Fruit fly (Drosophila melanogaster) whole organism, pupa: Measurements from ENCODE around the gene CG34276.

Experiments
- CG10348 ChIP-seq: fragments of 200-800 bp; sonication (Bioruptor generic); IDR thresholded peaks from 2 replicates; pipeline ENCODE4 v1.3.6; 2022; ENCODE audit warnings: missing biosample characterization, missing genetic modification characterization
- CG12605 ChIP-seq: fragments of 200-800 bp; sonication (Bioruptor generic); IDR thresholded peaks from 2 replicates; pipeline ENCODE4 v1.3.6; 2022; ENCODE audit warnings: missing biosample characterization, missing genetic modification characterization
- CG13204 ChIP-seq: fragments of 200-800 bp; sonication (Bioruptor generic); optimal IDR thresholded peaks from 2 replicates; lab custom pipeline; 2018; ENCODE audit warnings: missing biosample characterization, mild to moderate bottlenecking, missing genetic modification characterization, moderate library complexity
- CG14655 ChIP-seq: fragments of 200-800 bp; sonication (Bioruptor generic); optimal IDR thresholded peaks from 3 replicates; lab custom pipeline; 2017; ENCODE audit warnings: mild to moderate bottlenecking, missing biosample characterization, missing genetic modification reagents, missing genetic modification characterization
- CG15710 ChIP-seq: fragments of 200-800 bp; sonication (Bioruptor generic); optimal IDR thresholded peaks from 2 replicates; lab custom pipeline; 2018; ENCODE audit warnings: missing biosample characterization, mild to moderate bottlenecking, missing genetic modification characterization, moderate library complexity
- CG17806 ChIP-seq: fragments of 200-800 bp; sonication (Bioruptor generic); optimal IDR thresholded peaks from 2 replicates; lab custom pipeline; 2018; ENCODE audit warnings: missing biosample characterization, mild to moderate bottlenecking, missing genetic modification characterization, moderate library complexity
- CG32121 ChIP-seq: fragments of 200-800 bp; sonication (Bioruptor generic); IDR thresholded peaks from 2 replicates; pipeline ENCODE4 v1.3.6; 2022; ENCODE audit warnings: missing biosample characterization, missing genetic modification characterization
- CG34367 ChIP-seq: fragments of 200-800 bp; sonication (Bioruptor generic); optimal IDR thresholded peaks from 2 replicates; lab custom pipeline; 2018; ENCODE audit warnings: missing biosample characterization, mild to moderate bottlenecking, missing genetic modification characterization
- CG4496 ChIP-seq: fragments of 200-800 bp; sonication (Bioruptor generic); IDR thresholded peaks from 3 replicates; pipeline ENCODE4 v1.3.6; 2022; ENCODE audit warnings: missing biosample characterization, missing genetic modification characterization
- CG8159 ChIP-seq: fragments of 200-800 bp; sonication (Bioruptor generic); optimal IDR thresholded peaks from 3 replicates; lab custom pipeline; 2018; ENCODE audit warnings: missing biosample characterization, mild to moderate bottlenecking, missing genetic modification characterization, moderate library complexity
- CG8301 ChIP-seq: fragments of 200-800 bp; sonication (Bioruptor generic); optimal IDR thresholded peaks from 2 replicates; lab custom pipeline; 2018; ENCODE audit warnings: missing biosample characterization, mild to moderate bottlenecking, missing genetic modification characterization
- CG9948 ChIP-seq: fragments of 200-800 bp; sonication (Bioruptor generic); optimal IDR thresholded peaks from 2 replicates; lab custom pipeline; 2018; ENCODE audit warnings: missing biosample characterization, mild to moderate bottlenecking, missing genetic modification characterization, moderate library complexity
- D1 ChIP-seq: fragments of 200-800 bp; sonication (Bioruptor generic); optimal IDR thresholded peaks from 2 replicates; lab custom pipeline; 2018; ENCODE audit warnings: missing biosample characterization, mild to moderate bottlenecking, missing genetic modification characterization, moderate library complexity
- EcR ChIP-seq: fragments of 200-800 bp; sonication (Bioruptor generic); optimal IDR thresholded peaks from 3 replicates; lab custom pipeline; 2019; ENCODE audit warnings: missing biosample characterization, missing genetic modification characterization, mild to moderate bottlenecking, moderate library complexity, missing genetic modification reagents
- Ets98B ChIP-seq: fragments of 200-800 bp; sonication (Bioruptor generic); IDR thresholded peaks from 2 replicates; pipeline ENCODE4 v1.3.6; 2022; ENCODE audit warnings: missing biosample characterization, missing genetic modification characterization
- Pif1A ChIP-seq: fragments of 200-800 bp; sonication (Bioruptor generic); optimal IDR thresholded peaks from 3 replicates; lab custom pipeline; 2016; ENCODE audit warnings: missing biosample characterization, missing genetic modification characterization
- Pif1B ChIP-seq: fragments of 200-800 bp; sonication (Bioruptor generic); optimal IDR thresholded peaks from 3 replicates; lab custom pipeline; 2016; ENCODE audit warnings: missing biosample characterization, missing genetic modification characterization
- Snoo ChIP-seq: fragments of 200-800 bp; sonication (Bioruptor generic); optimal IDR thresholded peaks from 3 replicates; lab custom pipeline; 2017; ENCODE audit warnings: missing biosample characterization, mild to moderate bottlenecking, missing genetic modification characterization, inconsistent platforms
- fd96Ca ChIP-seq: fragments of 200-800 bp; sonication (Bioruptor generic); IDR thresholded peaks from 3 replicates; pipeline ENCODE4 v1.3.6; 2022; ENCODE audit warnings: missing biosample characterization, missing genetic modification characterization
- gl ChIP-seq: fragments of 200-800 bp; sonication (Bioruptor generic); optimal IDR thresholded peaks from 2 replicates; lab custom pipeline; 2018; ENCODE audit warnings: missing biosample characterization, mild to moderate bottlenecking, missing genetic modification characterization
- rn ChIP-seq: fragments of 200-800 bp; sonication (Bioruptor generic); IDR thresholded peaks from 2 replicates; pipeline ENCODE4 v1.3.6; 2022; ENCODE audit warnings: missing biosample characterization, missing genetic modification characterization

CG34276 gene

dm6 chr3R:15920751-15921156 is 4.7 kb upstream of the CG34276 start, which contains the start of gene Fbxl7:
Gene Fbxl7, plus strand, starts transcription at chr3R:15920898.
- TF ChIP-seq CG32121 (GFP tag; lab: Robert Waterston, UW) (peak; percentile 29; the same call in 1 of the 2 replicates), gl (tag; lab: Kevin White, UChicago) (peak; percentile 17), CG12605 (GFP tag; lab: Robert Waterston, UW) (peak; percentile 59; the same call in 1 of the 2 replicates), CG17806 (no peak), Snoo (tag; lab: Kevin White, UChicago) (no peak), CG14655 (no peak), EcR (GFP tag; lab: Kevin White, UChicago) (peak; percentile 53), CG8301 (tag; lab: Kevin White, UChicago) (no peak), CG13204 (GFP tag; lab: Kevin White, UChicago) (peak; percentile 67), CG9948 (tag; lab: Kevin White, UChicago) (no peak), Ets98B (GFP tag; lab: Robert Waterston, UW) (peak; percentile 63), fd96Ca (GFP tag; lab: Robert Waterston, UW) (peak; percentile 48; the same call in 1 of the 3 replicates), CG4496 (GFP tag; lab: Robert Waterston, UW) (peak; percentile 69), CG10348 (GFP tag; lab: Robert Waterston, UW) (no peak), Pif1B (no peak), Pif1A (GFP tag; lab: Kevin White, UChicago) (no peak), CG15710 (tag; lab: Kevin White, UChicago) (peak; percentile 4), CG8159 (tag; lab: Kevin White, UChicago) (no peak), CG34367 (tag; lab: Kevin White, UChicago) (no peak), rn (no peak), D1 (no peak)

dm6 chr3R:15921747-15922146 is 3.7 kb upstream of the CG34276 start:
- no peak for TF ChIP-seq CG34367 (tag; lab: Kevin White, UChicago)
- no peak for TF ChIP-seq CG15710 (tag; lab: Kevin White, UChicago)
- no peak for TF ChIP-seq fd96Ca (GFP tag; lab: Robert Waterston, UW)
- TF ChIP-seq CG12605 (GFP tag; lab: Robert Waterston, UW), result no peak

- peak; percentile 44 for TF ChIP-seq CG14655
- no peak for TF ChIP-seq rn
- TF ChIP-seq CG8159 (tag; lab: Kevin White, UChicago), result no peak
- TF ChIP-seq CG17806, result no peak
- no peak for TF ChIP-seq fd96Ca (GFP tag; lab: Robert Waterston, UW)
- TF ChIP-seq CG9948 (tag; lab: Kevin White, UChicago), result no peak
- peak; percentile 50; the same call in 1 of the 2 replicates for TF ChIP-seq Ets98B (GFP tag; lab: Robert Waterston, UW)
- TF ChIP-seq CG8301 (tag; lab: Kevin White, UChicago), result peak; percentile 10
- TF ChIP-seq EcR (GFP tag; lab: Kevin White, UChicago), result no peak
- TF ChIP-seq Pif1A (GFP tag; lab: Kevin White, UChicago), result no peak
- peak; percentile 51; the same call in 1 of the 2 replicates for TF ChIP-seq CG32121 (GFP tag; lab: Robert Waterston, UW)
- TF ChIP-seq CG12605 (GFP tag; lab: Robert Waterston, UW), result peak; percentile 79
These were observed 2.5 kb upstream of the CG34276 start for dm6 chr3R:15922622-15923574.

- no peak for TF ChIP-seq EcR (GFP tag; lab: Kevin White, UChicago)
- no peak for TF ChIP-seq CG8301 (tag; lab: Kevin White, UChicago)
- TF ChIP-seq CG17806, result no peak
- no peak for TF ChIP-seq CG34367 (tag; lab: Kevin White, UChicago)
- TF ChIP-seq Pif1B, result no peak
- TF ChIP-seq CG4496 (GFP tag; lab: Robert Waterston, UW), result no peak
- no peak for TF ChIP-seq Snoo (tag; lab: Kevin White, UChicago)
- TF ChIP-seq CG15710 (tag; lab: Kevin White, UChicago), result no peak
- TF ChIP-seq D1, result no peak
- TF ChIP-seq fd96Ca (GFP tag; lab: Robert Waterston, UW), result no peak
- no peak for TF ChIP-seq CG12605 (GFP tag; lab: Robert Waterston, UW)
- no peak for TF ChIP-seq rn
- TF ChIP-seq Pif1A (GFP tag; lab: Kevin White, UChicago), result no peak
- no peak for TF ChIP-seq CG13204 (GFP tag; lab: Kevin White, UChicago)
- no peak for TF ChIP-seq gl (tag; lab: Kevin White, UChicago)
- TF ChIP-seq CG10348 (GFP tag; lab: Robert Waterston, UW), result no peak
- TF ChIP-seq CG9948 (tag; lab: Kevin White, UChicago), result no peak
- TF ChIP-seq CG8159 (tag; lab: Kevin White, UChicago), result no peak
These were observed 510 bp downstream of the CG34276 start for dm6 chr3R:15925939-15926338.

- TF ChIP-seq rn (no peak), CG4496 (GFP tag; lab: Robert Waterston, UW) (peak; percentile 86), CG10348 (GFP tag; lab: Robert Waterston, UW) (no peak), Snoo (tag; lab: Kevin White, UChicago) (no peak), EcR (GFP tag; lab: Kevin White, UChicago) (no peak), CG34367 (tag; lab: Kevin White, UChicago) (no peak), D1 (no peak), CG17806 (no peak), fd96Ca (GFP tag; lab: Robert Waterston, UW) (peak; percentile 74), CG32121 (GFP tag; lab: Robert Waterston, UW) (peak; percentile 75), CG15710 (tag; lab: Kevin White, UChicago) (no peak), Pif1B (no peak), CG8301 (tag; lab: Kevin White, UChicago) (peak; percentile 74), Ets98B (GFP tag; lab: Robert Waterston, UW) (peak; percentile 70), Pif1A (GFP tag; lab: Kevin White, UChicago) (no peak), CG8159 (tag; lab: Kevin White, UChicago) (no peak), gl (tag; lab: Kevin White, UChicago) (no peak), CG14655 (no peak)
These were observed 1.7 kb downstream of the CG34276 start for dm6 chr3R:15927172-15927571.
